Worm (Caenorhabditis elegans) whole organism, L3 larva: ENCODE data around the gene ZK829.9.

Experiments
- daf-12 ChIP-seq: fragments of 150-350 bp; optimal IDR thresholded peaks from 2 replicates; lab custom pipeline; 2014; ENCODE audit warnings: missing biosample characterization, missing genetic modification reagents, missing genetic modification characterization
- nhr-12 ChIP-seq: fragments of 150-350 bp; optimal IDR thresholded peaks from 2 replicates; lab custom pipeline; 2014; ENCODE audit warnings: missing biosample characterization, missing genetic modification characterization
- nhr-23 ChIP-seq: fragments of 150-350 bp; optimal IDR thresholded peaks from 2 replicates; lab custom pipeline; 2014; ENCODE audit warnings: missing biosample characterization, missing genetic modification reagents, missing genetic modification characterization
- nhr-28 ChIP-seq: fragments of 150-350 bp; optimal IDR thresholded peaks from 2 replicates; lab custom pipeline; 2014; ENCODE audit warnings: missing biosample characterization, missing genetic modification characterization
- sea-2 ChIP-seq: fragments of 150-350 bp; sonication (generic microtip); optimal IDR thresholded peaks from 4 replicates; lab custom pipeline; 2014; ENCODE audit warnings: missing biosample characterization, missing genetic modification reagents, missing genetic modification characterization
- ztf-11 ChIP-seq: fragments of 150-350 bp; optimal IDR thresholded peaks from 2 replicates; lab custom pipeline; 2014; ENCODE audit warnings: missing biosample characterization, missing genetic modification characterization

- TF ChIP-seq nhr-12 (tag; lab: Kevin White, UChicago): no peak
- TF ChIP-seq nhr-28 (tag; lab: Kevin White, UChicago): no peak
- TF ChIP-seq nhr-23: no peak
- TF ChIP-seq ztf-11: no peak
- no peak for TF ChIP-seq sea-2
- TF ChIP-seq daf-12 (tag; lab: Kevin White, UChicago): no peak
Measured at ce11 chrIV:12021360-12021759, 51.0 kb downstream of the ZK829.9 start.
